Worm (Caenorhabditis elegans): ENCODE measurements around the gene F22H10.3.
A peak's percentile ranks its signal among the peaks of the same experiment; 100 is the strongest.

Gene F22H10.3

DNA sequence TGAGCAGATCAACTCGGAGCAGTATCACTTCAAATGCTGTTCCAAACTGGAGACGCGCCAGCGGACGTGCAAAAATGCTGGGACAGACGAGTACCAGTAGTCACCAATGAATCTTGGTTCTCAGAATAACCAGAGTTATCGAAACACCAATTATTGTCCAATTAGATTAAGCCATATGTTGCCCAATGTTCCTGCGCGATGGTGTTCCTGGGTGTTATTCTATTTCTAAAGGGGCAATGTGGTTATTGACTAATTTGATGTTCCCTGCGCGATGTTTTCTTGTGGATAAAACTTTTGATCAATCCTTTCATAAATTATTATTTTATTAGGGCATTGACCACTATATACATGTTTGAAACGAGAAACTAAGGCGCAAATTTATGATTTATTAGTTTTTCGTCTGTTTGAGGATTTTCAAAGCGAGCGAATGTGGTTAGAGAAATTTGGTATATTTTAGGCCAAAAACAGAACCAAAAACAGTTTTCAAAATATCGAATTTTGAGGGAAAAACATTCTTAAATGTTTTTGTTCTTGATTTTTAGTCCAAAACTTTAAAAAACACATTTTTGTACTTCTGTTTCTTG, 4.5 kb upstream of the F22H10.3 start:
- TF ChIP-seq pros-1 (tag; optimal IDR thresholded peaks at IDR 0.05) = peak; percentile 71
- TF ChIP-seq ceh-19 (GFP tag; optimal IDR thresholded peaks at IDR 0.05) = peak; percentile 0
- TF ChIP-seq nhr-232 (tag; optimal IDR thresholded peaks at IDR 0.05) = no peak
- TF ChIP-seq F13H6.1 (tag; optimal IDR thresholded peaks at IDR 0.05) = peak; percentile 18
- TF ChIP-seq dmd-4 (tag; optimal IDR thresholded peaks at IDR 0.05; ENCODE audit: borderline replicate concordance) = no peak
- no peak for TF ChIP-seq K02D7.2 (tag; optimal IDR thresholded peaks at IDR 0.05)
- no peak for TF ChIP-seq pat-9 (tag; optimal IDR thresholded peaks at IDR 0.05)
- TF ChIP-seq K09A11.1 (tag; optimal IDR thresholded peaks at IDR 0.05; ENCODE audit: insufficient read depth) = peak; percentile 75
- TF ChIP-seq ttx-3 (tag; optimal IDR thresholded peaks at IDR 0.05) = peak; percentile 29
- TF ChIP-seq nhr-11 (tag; optimal IDR thresholded peaks at IDR 0.05) = no peak
- TF ChIP-seq odd-2 (tag; optimal IDR thresholded peaks at IDR 0.05) = no peak
- TF ChIP-seq nfya-1 (tag; optimal IDR thresholded peaks at IDR 0.05) = peak; percentile 95
- no peak for TF ChIP-seq lim-6 (tag; optimal IDR thresholded peaks at IDR 0.05)
- TF ChIP-seq fkh-10 (GFP tag; optimal IDR thresholded peaks at IDR 0.05) = peak; percentile 88
- TF ChIP-seq ceh-34 (tag; optimal IDR thresholded peaks at IDR 0.05) = peak; percentile 78
- TF ChIP-seq ama-1 (optimal IDR thresholded peaks at IDR 0.05) = no peak
- TF ChIP-seq sox-2 (GFP tag; IDR thresholded peaks at IDR 0.05) = peak; percentile 75
- TF ChIP-seq ceh-18 (tag; optimal IDR thresholded peaks at IDR 0.05) = peak; percentile 96
- TF ChIP-seq ceh-48 (tag; optimal IDR thresholded peaks at IDR 0.05) = peak; percentile 93
- peak; percentile 32 for TF ChIP-seq T23F11.4 (GFP tag; optimal IDR thresholded peaks at IDR 0.05)
- peak; percentile 99 for TF ChIP-seq unc-42 (tag; optimal IDR thresholded peaks at IDR 0.05)
- no peak for TF ChIP-seq gmeb-2 (tag; optimal IDR thresholded peaks at IDR 0.05)
- TF ChIP-seq ahr-1 (tag; optimal IDR thresholded peaks at IDR 0.05) = no peak
- TF ChIP-seq hlh-8 (tag; optimal IDR thresholded peaks at IDR 0.05) = no peak
- no peak for TF ChIP-seq hlh-15 (tag; optimal IDR thresholded peaks at IDR 0.05)
- peak; percentile 88 for TF ChIP-seq syd-9 (tag; optimal IDR thresholded peaks at IDR 0.05)
- TF ChIP-seq unc-3 (GFP tag; conservative IDR thresholded peaks at IDR 0.05) = no peak
- TF ChIP-seq unc-3 (tag; optimal IDR thresholded peaks at IDR 0.05) = peak; percentile 63
- peak; percentile 86 for TF ChIP-seq ref-2 (tag; optimal IDR thresholded peaks at IDR 0.05)
- peak; percentile 93 for TF ChIP-seq ceh-31 (tag; optimal IDR thresholded peaks at IDR 0.05)
- TF ChIP-seq ceh-22 (tag; optimal IDR thresholded peaks at IDR 0.05) = peak; percentile 80
- TF ChIP-seq dve-1 (tag; optimal IDR thresholded peaks at IDR 0.05) = peak; percentile 95
- peak; percentile 71 for TF ChIP-seq fkh-6 (tag; optimal IDR thresholded peaks at IDR 0.05)
- TF ChIP-seq ceh-2 (tag; optimal IDR thresholded peaks at IDR 0.05) = peak; percentile 60
- TF ChIP-seq C08G9.2 (tag; optimal IDR thresholded peaks at IDR 0.05) = peak; percentile 28
- peak; percentile 42 for TF ChIP-seq hlh-13 (GFP tag; optimal IDR thresholded peaks at IDR 0.05)
- no peak for TF ChIP-seq npax-4 (tag; optimal IDR thresholded peaks at IDR 0.05)
- TF ChIP-seq pha-4 (tag; optimal IDR thresholded peaks at IDR 0.05) = no peak
- TF ChIP-seq ceh-30 (tag; optimal IDR thresholded peaks at IDR 0.05) = peak; percentile 96
- TF ChIP-seq ceh-9 (tag; optimal IDR thresholded peaks at IDR 0.05) = no peak
- no peak for TF ChIP-seq che-1 (tag; optimal IDR thresholded peaks at IDR 0.05)
- TF ChIP-seq ceh-24 (tag; optimal IDR thresholded peaks at IDR 0.05) = no peak
- peak; percentile 30 for TF ChIP-seq zip-5 (tag; optimal IDR thresholded peaks at IDR 0.05)
- peak; percentile 23 for TF ChIP-seq fax-1 (tag; optimal IDR thresholded peaks at IDR 0.05)
- peak; percentile 84 for TF ChIP-seq pax-1 (tag; optimal IDR thresholded peaks at IDR 0.05)
- TF ChIP-seq mec-3 (tag; optimal IDR thresholded peaks at IDR 0.05; ENCODE audit: borderline replicate concordance) = no peak
- peak; percentile 95 for TF ChIP-seq rnt-1 (tag; optimal IDR thresholded peaks at IDR 0.05)
- no peak for TF ChIP-seq lin-11 (tag; optimal IDR thresholded peaks at IDR 0.05)
- no peak for TF ChIP-seq pag-3 (tag; optimal IDR thresholded peaks at IDR 0.05; ENCODE audit: borderline replicate concordance)
- TF ChIP-seq ceh-14 (tag; optimal IDR thresholded peaks at IDR 0.05) = peak; percentile 84
- TF ChIP-seq ztf-16 (tag; optimal IDR thresholded peaks at IDR 0.05) = peak; percentile 47
- no peak for TF ChIP-seq sox-4 (tag; optimal IDR thresholded peaks at IDR 0.05)
- peak; percentile 87 for TF ChIP-seq pqm-1 (tag; optimal IDR thresholded peaks at IDR 0.05)

Data from whole organism, late embryonic.